Worm (Caenorhabditis elegans) whole organism, dauer: ENCODE data around the gene hst-3.2.

Experiments
- unc-62 ChIP-seq: sonication (generic microtip); optimal IDR thresholded peaks from 2 replicates; lab custom pipeline; 2017; ENCODE audit warnings: missing biosample characterization, missing genetic modification reagents, missing genetic modification characterization

hst-3.2 gene

ce11 chrX:2873272-2873671, 50.5 kb downstream of the hst-3.2 start:
- TF ChIP-seq unc-62 (GFP tag; lab: Kevin White, UChicago) = no peak

- TF ChIP-seq unc-62 (GFP tag; lab: Kevin White, UChicago) = no peak
These were observed 52.8 kb downstream of the hst-3.2 start, which contains the start of gene F53B3.3 for ce11 chrX:2871037-2871436. TSS of gene F53B3.3 (minus strand) at chrX:2871137.
